Fruit fly (Drosophila melanogaster) whole organism, embryonic: ENCODE measurements around the gene RpS14a.

Source experiments
- Aef1 ChIP-seq: fragments of 200-800 bp; sonication (Bioruptor generic); IDR thresholded peaks from 3 replicates; pipeline ENCODE4 v1.3.6; 2022; ENCODE audit warnings: missing biosample characterization, missing genetic modification characterization
- Bteb2 ChIP-seq: fragments of 200-800 bp; sonication (Bioruptor generic); optimal IDR thresholded peaks from 2 replicates; lab custom pipeline; 2016; ENCODE audit warnings: missing biosample characterization, missing genetic modification characterization
- CG10209 ChIP-seq: fragments of 200-800 bp; sonication (Bioruptor generic); optimal IDR thresholded peaks from 3 replicates; lab custom pipeline; 2017; ENCODE audit warnings: missing biosample characterization, mild to moderate bottlenecking, missing genetic modification characterization, missing genetic modification reagents
- CG10979 ChIP-seq: fragments of 200-800 bp; sonication (Bioruptor generic); optimal IDR thresholded peaks from 2 replicates; lab custom pipeline; 2018; ENCODE audit warnings: missing biosample characterization, mild to moderate bottlenecking, missing genetic modification characterization, moderate library complexity
- CG13424 ChIP-seq: fragments of 200-800 bp; sonication (Bioruptor generic); optimal IDR thresholded peaks from 2 replicates; lab custom pipeline; 2019; ENCODE audit warnings: missing biosample characterization, mild to moderate bottlenecking, missing genetic modification characterization, moderate library complexity
- CG14965 ChIP-seq: fragments of 200-800 bp; sonication (Bioruptor generic); optimal IDR thresholded peaks from 2 replicates; lab custom pipeline; 2016; ENCODE audit warnings: missing biosample characterization, missing genetic modification characterization, borderline replicate concordance
- CG15269 ChIP-seq: fragments of 200-800 bp; sonication (Bioruptor generic); optimal IDR thresholded peaks from 2 replicates; lab custom pipeline; 2018; ENCODE audit warnings: missing biosample characterization, mild to moderate bottlenecking, missing genetic modification characterization, moderate library complexity
- CG15601 ChIP-seq: fragments of 200-800 bp; sonication (Bioruptor generic); optimal IDR thresholded peaks from 3 replicates; lab custom pipeline; 2019; ENCODE audit warnings: missing biosample characterization, mild to moderate bottlenecking, missing genetic modification characterization, moderate library complexity
- CG17328 ChIP-seq: fragments of 200-800 bp; sonication (Bioruptor generic); IDR thresholded peaks from 2 replicates; pipeline ENCODE4 v1.3.6; 2022; ENCODE audit warnings: missing biosample characterization, missing genetic modification characterization
- CG17912 ChIP-seq: fragments of 200-800 bp; sonication (Bioruptor generic); optimal IDR thresholded peaks from 2 replicates; lab custom pipeline; 2018; ENCODE audit warnings: missing biosample characterization, mild to moderate bottlenecking, missing genetic modification characterization
- CG18619 ChIP-seq: fragments of 200-800 bp; sonication (Bioruptor generic); optimal IDR thresholded peaks from 3 replicates; lab custom pipeline; 2017; ENCODE audit warnings: missing biosample characterization, mild to moderate bottlenecking, missing genetic modification characterization
- CG2120 ChIP-seq: fragments of 200-800 bp; sonication (Bioruptor generic); optimal IDR thresholded peaks from 3 replicates; lab custom pipeline; 2016; ENCODE audit warnings: missing biosample characterization, missing genetic modification characterization
- CG2712 ChIP-seq: fragments of 200-800 bp; optimal IDR thresholded peaks from 3 replicates; lab custom pipeline; 2019; ENCODE audit warnings: missing biosample characterization, mild to moderate bottlenecking, missing genetic modification characterization, moderate library complexity
- CG3163 ChIP-seq: fragments of 200-800 bp; sonication (Bioruptor generic); optimal IDR thresholded peaks from 3 replicates; lab custom pipeline; 2016; ENCODE audit warnings: missing biosample characterization, missing genetic modification characterization
- CG34224 ChIP-seq: fragments of 200-800 bp; sonication (Bioruptor generic); IDR thresholded peaks from 3 replicates; pipeline ENCODE4 v1.3.6; 2022; ENCODE audit warnings: missing biosample characterization, missing genetic modification characterization; ENCODE audit not compliant: partially characterized antibody
- CG42726 ChIP-seq: fragments of 200-800 bp; sonication (Bioruptor generic); IDR thresholded peaks from 2 replicates; pipeline ENCODE4 v1.3.6; 2022; ENCODE audit warnings: missing biosample characterization, missing genetic modification characterization; ENCODE audit not compliant: partially characterized antibody
- CG4424 ChIP-seq: fragments of 200-800 bp; sonication (Bioruptor generic); optimal IDR thresholded peaks from 3 replicates; lab custom pipeline; 2016; ENCODE audit warnings: missing biosample characterization, missing genetic modification characterization
- CG5180 ChIP-seq: fragments of 200-800 bp; sonication (Bioruptor generic); optimal IDR thresholded peaks from 3 replicates; lab custom pipeline; 2017; ENCODE audit warnings: missing biosample characterization, missing genetic modification characterization, mild to moderate bottlenecking, moderate library complexity, missing genetic modification reagents
- CG7271 ChIP-seq: fragments of 200-800 bp; sonication (Bioruptor generic); optimal IDR thresholded peaks from 2 replicates; lab custom pipeline; 2018; ENCODE audit warnings: missing biosample characterization, mild to moderate bottlenecking, missing genetic modification characterization, moderate library complexity
- CG7372 ChIP-seq: fragments of 200-800 bp; sonication (Bioruptor generic); IDR thresholded peaks from 2 replicates; pipeline ENCODE4 v1.3.6; 2022; ENCODE audit warnings: missing biosample characterization, missing genetic modification characterization
- H15 ChIP-seq: fragments of 200-800 bp; sonication (Bioruptor generic); IDR thresholded peaks from 3 replicates; pipeline ENCODE4 v1.3.6; 2022; ENCODE audit warnings: missing biosample characterization, missing genetic modification characterization
- Lim3 ChIP-seq: fragments of 200-800 bp; sonication (Bioruptor generic); IDR thresholded peaks from 2 replicates; pipeline ENCODE4 v1.3.6; 2022; ENCODE audit warnings: missing biosample characterization, missing genetic modification characterization
- Max ChIP-seq: fragments of 200-800 bp; sonication (Bioruptor generic); optimal IDR thresholded peaks from 2 replicates; lab custom pipeline; 2016; ENCODE audit warnings: missing biosample characterization, mild to moderate bottlenecking, missing genetic modification characterization
- Nf-YC ChIP-seq: fragments of 200-800 bp; optimal IDR thresholded peaks from 3 replicates; lab custom pipeline; 2019; ENCODE audit warnings: missing biosample characterization, mild to moderate bottlenecking, missing genetic modification characterization, moderate library complexity
- Sry-δ ChIP-seq: fragments of 200-800 bp; sonication (Bioruptor generic); optimal IDR thresholded peaks from 2 replicates; lab custom pipeline; 2016; ENCODE audit warnings: missing biosample characterization, missing genetic modification characterization
- TFAM ChIP-seq: fragments of 200-800 bp; sonication (Bioruptor generic); optimal IDR thresholded peaks from 2 replicates; lab custom pipeline; 2017; ENCODE audit warnings: missing biosample characterization, missing genetic modification characterization, inconsistent platforms
- Trl ChIP-seq, 3 experiments: fragments of >200 bp in 2 of 3; fragments of 200-800 bp in 1 of 3; sonication (Bioruptor generic) in 1 of 3; optimal IDR thresholded peaks; 2 replicates in 1 of 3; 3 replicates in 2 of 3; lab custom pipeline; 2016 to 2017; ENCODE audit warnings: missing biosample characterization in 1 of 3, missing genetic modification characterization in 1 of 3
- bigmax ChIP-seq: fragments of 200-800 bp; sonication (Bioruptor generic); optimal IDR thresholded peaks from 2 replicates; lab custom pipeline; 2018; ENCODE audit warnings: missing biosample characterization, mild to moderate bottlenecking, missing genetic modification characterization
- bowl ChIP-seq: fragments of 200-800 bp; sonication (Bioruptor generic); IDR thresholded peaks from 2 replicates; pipeline ENCODE4 v1.3.6; 2022; ENCODE audit warnings: missing biosample characterization, missing genetic modification characterization
- br ChIP-seq: fragments of >200 bp; optimal IDR thresholded peaks from 2 replicates; lab custom pipeline; 2017
- crol ChIP-seq: fragments of 200-800 bp; sonication (Bioruptor generic); IDR thresholded peaks from 2 replicates; pipeline ENCODE4 v1.3.6; 2022; ENCODE audit warnings: missing biosample characterization, missing genetic modification characterization
- dpn ChIP-seq, 2 experiments: fragments of 200-800 bp; sonication (Bioruptor generic); optimal IDR thresholded peaks; 3 replicates each; lab custom pipeline; 2016; ENCODE audit warnings: missing biosample characterization in 2 of 2, missing genetic modification characterization in 2 of 2
- gcm2 ChIP-seq: fragments of 200-800 bp; sonication (Bioruptor generic); optimal IDR thresholded peaks from 2 replicates; lab custom pipeline; 2016; ENCODE audit warnings: missing biosample characterization, missing genetic modification characterization
- grn ChIP-seq: fragments of 200-800 bp; sonication (Bioruptor generic); optimal IDR thresholded peaks from 3 replicates; lab custom pipeline; 2017; ENCODE audit warnings: missing biosample characterization, missing genetic modification characterization
- ham ChIP-seq: fragments of 200-800 bp; sonication (Bioruptor generic); IDR thresholded peaks from 2 replicates; pipeline ENCODE4 v1.3.6; 2022; ENCODE audit warnings: missing biosample characterization, missing genetic modification characterization
- hth ChIP-seq: fragments of >200 bp; optimal IDR thresholded peaks from 2 replicates; lab custom pipeline; 2017; ENCODE audit warnings: inconsistent platforms
- jigr1 ChIP-seq: fragments of 200-800 bp; sonication (Bioruptor generic); IDR thresholded peaks from 3 replicates; pipeline ENCODE4 v1.3.6; 2022; ENCODE audit warnings: missing biosample characterization, missing genetic modification characterization
- klu ChIP-seq: fragments of 200-800 bp; sonication (Bioruptor generic); IDR thresholded peaks from 2 replicates; pipeline ENCODE4 v1.3.6; 2022; ENCODE audit warnings: missing biosample characterization, missing genetic modification characterization
- knrl ChIP-seq: fragments of 200-800 bp; sonication (Bioruptor generic); IDR thresholded peaks from 3 replicates; pipeline ENCODE4 v1.3.6; 2022; ENCODE audit warnings: missing biosample characterization, missing genetic modification characterization; ENCODE audit not compliant: partially characterized antibody
- nom ChIP-seq: fragments of 200-800 bp; sonication (Bioruptor generic); optimal IDR thresholded peaks from 2 replicates; lab custom pipeline; 2017; ENCODE audit warnings: missing biosample characterization, missing genetic modification characterization, mild to moderate bottlenecking, moderate library complexity, missing genetic modification reagents
- onecut ChIP-seq: fragments of 200-800 bp; sonication (Bioruptor generic); IDR thresholded peaks from 2 replicates; pipeline ENCODE4 v1.3.6; 2022; ENCODE audit warnings: missing biosample characterization, missing genetic modification characterization
- peb ChIP-seq: fragments of 200-800 bp; sonication (Bioruptor generic); IDR thresholded peaks from 2 replicates; pipeline ENCODE4 v1.3.6; 2022; ENCODE audit warnings: missing biosample characterization, missing genetic modification characterization
- pfk ChIP-seq: fragments of 200-800 bp; sonication (Bioruptor generic); optimal IDR thresholded peaks from 2 replicates; lab custom pipeline; 2018; ENCODE audit warnings: missing biosample characterization, mild to moderate bottlenecking, missing genetic modification characterization, moderate library complexity
- pros ChIP-seq: fragments of 200-800 bp; sonication (Bioruptor generic); optimal IDR thresholded peaks from 3 replicates; lab custom pipeline; 2019; ENCODE audit warnings: missing biosample characterization, mild to moderate bottlenecking, missing genetic modification characterization, moderate library complexity
- pzg ChIP-seq: fragments of 200-800 bp; sonication (Bioruptor generic); optimal IDR thresholded peaks from 3 replicates; lab custom pipeline; 2018; ENCODE audit warnings: missing biosample characterization, mild to moderate bottlenecking, missing genetic modification characterization, moderate library complexity
- run ChIP-seq: fragments of 200-800 bp; sonication (Bioruptor generic); optimal IDR thresholded peaks from 3 replicates; lab custom pipeline; 2018; ENCODE audit warnings: missing biosample characterization, mild to moderate bottlenecking, missing genetic modification characterization
- sc ChIP-seq, 3 experiments: fragments of >200 bp in 2 of 3; fragments of 200-800 bp in 1 of 3; sonication (Bioruptor generic) in 1 of 3; optimal IDR thresholded peaks; 2 replicates in 2 of 3; 3 replicates in 1 of 3; lab custom pipeline; 2017; ENCODE audit warnings: mild to moderate bottlenecking in 1 of 3, missing biosample characterization in 1 of 3, missing genetic modification characterization in 1 of 3, missing genetic modification reagents in 1 of 3
- sima ChIP-seq: fragments of 200-800 bp; sonication (Bioruptor generic); optimal IDR thresholded peaks from 2 replicates; lab custom pipeline; 2016; ENCODE audit warnings: missing biosample characterization, missing genetic modification characterization
- sob ChIP-seq: fragments of 200-800 bp; sonication (Bioruptor generic); IDR thresholded peaks from 2 replicates; pipeline ENCODE4 v1.3.6; 2022; ENCODE audit warnings: missing biosample characterization, missing genetic modification characterization
- wdn ChIP-seq: fragments of 200-800 bp; sonication (Bioruptor generic); IDR thresholded peaks from 2 replicates; pipeline ENCODE4 v1.3.6; 2022; ENCODE audit warnings: missing biosample characterization, missing genetic modification characterization
- wor ChIP-seq: fragments of 200-800 bp; sonication (Bioruptor generic); IDR thresholded peaks from 2 replicates; pipeline ENCODE4 v1.3.6; 2022; ENCODE audit warnings: missing biosample characterization, missing genetic modification characterization
- z ChIP-seq: fragments of 200-800 bp; sonication (Bioruptor generic); IDR thresholded peaks from 3 replicates; pipeline ENCODE4 v1.3.6; 2022; ENCODE audit warnings: missing biosample characterization, missing genetic modification characterization

Gene RpS14a

dm6 chrX:7938482-7938804 lies 4.9 kb downstream of the RpS14a start (continued):
- peak; percentile 25 for TF ChIP-seq pros (GFP tag; lab: Kevin White, UChicago)
- no peak for TF ChIP-seq ham (GFP tag; lab: Robert Waterston, UW)
- TF ChIP-seq Max (GFP tag; lab: Kevin White, UChicago): no peak
- TF ChIP-seq CG17912 (GFP tag; lab: Kevin White, UChicago): no peak
- TF ChIP-seq peb (GFP tag; lab: Robert Waterston, UW): no peak
- TF ChIP-seq CG15601 (tag; lab: Kevin White, UChicago): peak; percentile 63
- TF ChIP-seq CG10209 (GFP tag; lab: Kevin White, UChicago): peak; percentile 4
- TF ChIP-seq sob (GFP tag; lab: Robert Waterston, UW): no peak
- TF ChIP-seq sima (GFP tag; lab: Kevin White, UChicago): no peak
- no peak for TF ChIP-seq H15 (GFP tag; lab: Robert Waterston, UW)
- peak; percentile 54 for TF ChIP-seq CG13424
- peak; percentile 27 for TF ChIP-seq CG5180 (GFP tag; lab: Kevin White, UChicago)
- no peak for TF ChIP-seq knrl (GFP tag; lab: Robert Waterston, UW)
- no peak for TF ChIP-seq CG14965 (GFP tag; lab: Kevin White, UChicago)
- no peak for TF ChIP-seq CG7372 (GFP tag; lab: Robert Waterston, UW)
- no peak for TF ChIP-seq CG18619 (GFP tag; lab: Kevin White, UChicago)
- TF ChIP-seq Sry-δ (GFP tag; lab: Kevin White, UChicago): no peak
- TF ChIP-seq br (lab: Kevin White, UChicago): no peak
- peak; percentile 16 for TF ChIP-seq Trl (optimal IDR thresholded peaks at IDR 0.05; lab: Kevin White, UChicago)
- no peak for TF ChIP-seq Trl (GFP tag; optimal IDR thresholded peaks at IDR 0.05; lab: Kevin White, UChicago)
- no peak for TF ChIP-seq wdn (GFP tag; lab: Robert Waterston, UW)
- no peak for TF ChIP-seq TFAM (GFP tag; lab: Kevin White, UChicago)
- no peak for TF ChIP-seq wor (GFP tag; lab: Robert Waterston, UW)
- no peak for TF ChIP-seq CG4424 (GFP tag; lab: Kevin White, UChicago)
- peak; percentile 87 for TF ChIP-seq crol
- no peak for TF ChIP-seq CG2712 (tag; lab: Kevin White, UChicago)
- TF ChIP-seq gcm2 (GFP tag; lab: Kevin White, UChicago): no peak
- TF ChIP-seq CG7271: no peak
- no peak for TF ChIP-seq Lim3 (GFP tag; lab: Robert Waterston, UW)
- TF ChIP-seq z (GFP tag; lab: Robert Waterston, UW): no peak
- TF ChIP-seq Bteb2 (GFP tag; lab: Kevin White, UChicago): no peak
- no peak for TF ChIP-seq CG15269 (tag; lab: Kevin White, UChicago)
- no peak for TF ChIP-seq pfk (GFP tag; lab: Kevin White, UChicago)
- TF ChIP-seq run (tag; lab: Kevin White, UChicago): no peak
- TF ChIP-seq pzg (GFP tag; lab: Kevin White, UChicago): no peak
- TF ChIP-seq bigmax (GFP tag; lab: Kevin White, UChicago): no peak
- TF ChIP-seq jigr1 (GFP tag; lab: Robert Waterston, UW): no peak; the same call in 2 of the 3 replicates
- TF ChIP-seq CG3163 (GFP tag; lab: Kevin White, UChicago): no peak
- no peak for TF ChIP-seq dpn (GFP tag; optimal IDR thresholded peaks at IDR 0.05; lab: Kevin White, UChicago)
- TF ChIP-seq klu (GFP tag; lab: Robert Waterston, UW): 0 out of 2 replicates have a peak, but pooled peaks have one; percentile 3
- TF ChIP-seq Aef1 (GFP tag; lab: Robert Waterston, UW): no peak
- no peak for TF ChIP-seq Nf-YC
- no peak for TF ChIP-seq CG42726 (GFP tag; lab: Robert Waterston, UW)
- TF ChIP-seq sc (optimal IDR thresholded peaks at IDR 0.05; lab: Kevin White, UChicago): no peak
- peak; percentile 3 for TF ChIP-seq sc (GFP tag; optimal IDR thresholded peaks at IDR 0.05; lab: Kevin White, UChicago)
- no peak for TF ChIP-seq CG2120
- TF ChIP-seq bowl (GFP tag; lab: Robert Waterston, UW): 0 out of 2 replicates have a peak, but pooled peaks have one; percentile 3
- TF ChIP-seq nom: no peak
- no peak for TF ChIP-seq CG34224 (GFP tag; lab: Robert Waterston, UW)
- no peak for TF ChIP-seq CG10979
- TF ChIP-seq onecut (GFP tag; lab: Robert Waterston, UW): no peak
- no peak for TF ChIP-seq CG17328 (GFP tag; lab: Robert Waterston, UW)
- no peak for TF ChIP-seq hth
- TF ChIP-seq grn (GFP tag; lab: Kevin White, UChicago): no peak
